Worm (Caenorhabditis elegans) whole organism, L4 larva: ENCODE measurements around the gene fip-4.

ENCODE experiments used
- F37D6.2 ChIP-seq: sonication (generic microtip); optimal IDR thresholded peaks from 2 replicates; lab custom pipeline; 2016; ENCODE audit warnings: mild to moderate bottlenecking, missing genetic modification characterization, missing compliant biosample characterization
- F44E2.7 ChIP-seq: fragments of 200-800 bp; sonication (Bioruptor generic); IDR thresholded peaks from 2 replicates; pipeline ENCODE4 v2.1.2; 2022; ENCODE audit warnings: missing genetic modification characterization, missing compliant biosample characterization
- Y75B8A.6 ChIP-seq: fragments of 200-800 bp; sonication (Bioruptor generic); IDR thresholded peaks from 2 replicates; pipeline ENCODE4 v1.3.6; 2022; ENCODE audit warnings: missing genetic modification reagents, missing genetic modification characterization, missing compliant biosample characterization
- aha-1 ChIP-seq: fragments of 150-350 bp; peaks from one replicate; lab custom pipeline; 2014; ENCODE audit warnings: missing biosample characterization, missing genetic modification characterization
- aly-2 ChIP-seq: sonication (generic microtip); optimal IDR thresholded peaks from 2 replicates; lab custom pipeline; 2018; ENCODE audit warnings: missing biosample characterization, missing genetic modification characterization
- arid-1 ChIP-seq: fragments of 200-800 bp; sonication (Bioruptor generic); conservative IDR thresholded peaks from 2 replicates; pipeline ENCODE4 v1.3.6; 2022; ENCODE audit warnings: missing genetic modification reagents, missing genetic modification characterization, missing compliant biosample characterization
- ceh-20 ChIP-seq: fragments of 200-800 bp; sonication (Bioruptor generic); IDR thresholded peaks from 2 replicates; pipeline ENCODE4 v1.3.6; 2022; ENCODE audit warnings: missing genetic modification reagents, missing genetic modification characterization, missing compliant biosample characterization
- daf-19 ChIP-seq: fragments of 200-800 bp; sonication (Bioruptor generic); conservative IDR thresholded peaks from 2 replicates; pipeline ENCODE4 v1.3.6; 2022; ENCODE audit warnings: missing genetic modification characterization, missing compliant biosample characterization
- dpl-1 ChIP-seq: fragments of 150-350 bp; optimal IDR thresholded peaks from 2 replicates; lab custom pipeline; 2014; ENCODE audit warnings: missing biosample characterization, missing genetic modification reagents, missing genetic modification characterization
- fkh-10 ChIP-seq: fragments of 150-350 bp; optimal IDR thresholded peaks from 2 replicates; lab custom pipeline; 2014; ENCODE audit warnings: missing biosample characterization, missing genetic modification reagents, missing genetic modification characterization
- hlh-11 ChIP-seq: fragments of 200-800 bp; sonication (Bioruptor generic); optimal IDR thresholded peaks from 2 replicates; lab custom pipeline; 2018; ENCODE audit warnings: mild to moderate bottlenecking, missing genetic modification characterization, missing compliant biosample characterization
- hlh-30 ChIP-seq: sonication (generic microtip); optimal IDR thresholded peaks from 2 replicates; lab custom pipeline; 2017; ENCODE audit warnings: antibody characterized with exemption, mild to moderate bottlenecking, missing genetic modification characterization, missing compliant biosample characterization; ENCODE audit not compliant: insufficient read depth
- lin-15B ChIP-seq: fragments of 150-350 bp; sonication (generic microtip); optimal IDR thresholded peaks from 3 replicates; lab custom pipeline; 2014; ENCODE audit warnings: missing biosample characterization, missing genetic modification characterization
- lin-29 ChIP-seq: fragments of 200-800 bp; sonication (Bioruptor generic); IDR thresholded peaks from 2 replicates; pipeline ENCODE4 v1.3.6; 2022; ENCODE audit warnings: missing genetic modification reagents, missing genetic modification characterization, missing compliant biosample characterization
- lin-38 ChIP-seq: fragments of 200-800 bp; sonication (Bioruptor generic); IDR thresholded peaks from 2 replicates; pipeline ENCODE4 v1.3.6; 2022; ENCODE audit warnings: missing genetic modification reagents, missing genetic modification characterization, missing compliant biosample characterization
- madf-9 ChIP-seq: fragments of 200-800 bp; sonication (Bioruptor generic); conservative IDR thresholded peaks from 2 replicates; pipeline ENCODE4 v1.3.6; 2022; ENCODE audit warnings: missing genetic modification reagents, missing genetic modification characterization, missing compliant biosample characterization
- mep-1 ChIP-seq: fragments of 150-350 bp; sonication (generic microtip); optimal IDR thresholded peaks from 3 replicates; lab custom pipeline; 2014; ENCODE audit warnings: missing biosample characterization, missing genetic modification characterization
- mxl-3 ChIP-seq: fragments of 200-800 bp; sonication (Bioruptor generic); optimal IDR thresholded peaks from 2 replicates; lab custom pipeline; 2018; ENCODE audit warnings: mild to moderate bottlenecking, missing genetic modification characterization, missing compliant biosample characterization
- nhr-10 ChIP-seq: fragments of 150-350 bp; optimal IDR thresholded peaks from 2 replicates; lab custom pipeline; 2014; ENCODE audit warnings: missing biosample characterization, missing genetic modification characterization
- nhr-28 ChIP-seq: fragments of 150-350 bp; optimal IDR thresholded peaks from 2 replicates; lab custom pipeline; 2014; ENCODE audit warnings: missing biosample characterization, missing genetic modification characterization
- nhr-76 ChIP-seq: fragments of 150-350 bp; optimal IDR thresholded peaks from 2 replicates; lab custom pipeline; 2014; ENCODE audit warnings: missing biosample characterization, missing genetic modification characterization
- pha-4 ChIP-seq, 2 experiments: fragments of 150-350 bp in 1 of 2; fragments of 200-800 bp in 1 of 2; sonication (Bioruptor generic) in 1 of 2; IDR thresholded peaks in 1 of 2; optimal IDR thresholded peaks in 1 of 2; 2 replicates each; pipeline versions ENCODE4 v1.3.6 to Lab custom; 2014 to 2022; ENCODE audit warnings: missing genetic modification characterization in 2 of 2, missing genetic modification reagents in 2 of 2, missing biosample characterization in 1 of 2, missing compliant biosample characterization in 1 of 2
- php-3 ChIP-seq: fragments of 200-800 bp; sonication (Bioruptor generic); IDR thresholded peaks from 2 replicates; pipeline ENCODE4 v1.3.6; 2022; ENCODE audit warnings: missing genetic modification reagents, missing genetic modification characterization, missing compliant biosample characterization
- rbr-2 ChIP-seq: sonication (generic microtip); optimal IDR thresholded peaks from 2 replicates; lab custom pipeline; 2016; ENCODE audit warnings: missing genotype, missing genetic modification characterization, missing compliant biosample characterization
- saeg-2 ChIP-seq: fragments of 200-800 bp; sonication (Bioruptor generic); IDR thresholded peaks from 2 replicates; pipeline ENCODE4 v1.3.6; 2022; ENCODE audit warnings: missing genetic modification reagents, missing genetic modification characterization, missing compliant biosample characterization
- tra-1 ChIP-seq: fragments of 200-800 bp; sonication (Bioruptor generic); IDR thresholded peaks from 2 replicates; pipeline ENCODE4 v1.3.6; 2022; ENCODE audit warnings: missing genetic modification reagents, missing genetic modification characterization, missing compliant biosample characterization
- unc-62 ChIP-seq, 3 experiments: fragments of 150-350 bp in 1 of 3; sonication (generic microtip); optimal IDR thresholded peaks in 2 of 3; peaks in 1 of 3; 1 replicate in 1 of 3; 2 replicates in 2 of 3; lab custom pipeline; 2014 to 2017; ENCODE audit warnings: missing biosample characterization in 3 of 3, missing genetic modification characterization in 3 of 3, missing genetic modification reagents in 3 of 3, missing genotype in 1 of 3
- zfp-2 ChIP-seq: sonication (generic microtip); optimal IDR thresholded peaks from 2 replicates; lab custom pipeline; 2016; ENCODE audit warnings: mild to moderate bottlenecking, missing genetic modification characterization, missing compliant biosample characterization
- zfp-3 ChIP-seq: fragments of 200-800 bp; sonication (Bioruptor generic); conservative IDR thresholded peaks from 2 replicates; pipeline ENCODE4 v1.3.6; 2022; ENCODE audit warnings: missing genetic modification reagents, missing genetic modification characterization, missing compliant biosample characterization

The fip-4 gene

DNA sequence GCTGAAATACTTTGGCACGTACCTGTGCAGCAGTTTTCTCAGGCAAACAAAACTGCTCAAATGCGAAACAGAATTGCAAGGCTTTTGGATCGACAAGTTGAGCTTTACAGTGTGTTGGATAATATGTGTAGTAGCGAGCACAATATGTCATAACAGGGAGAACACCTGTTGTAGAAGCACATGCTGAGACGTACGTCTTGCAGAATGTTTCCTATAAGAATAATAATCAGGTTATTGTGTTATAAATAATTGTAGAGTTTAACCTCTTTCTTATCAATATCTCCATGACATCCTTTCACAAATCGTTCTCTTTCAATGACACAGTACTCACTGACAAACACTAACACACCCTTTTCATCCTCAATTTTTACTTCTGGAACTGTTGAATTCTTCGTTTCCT is 16.5 kb upstream of the fip-4 start:
- peak in 1 of 2 experiments; percentile 93 for TF ChIP-seq unc-62 (GFP tag; optimal IDR thresholded peaks at IDR 0.05 in 1 of 2; lab: Kevin White, UChicago)
- TF ChIP-seq unc-62 (tag; optimal IDR thresholded peaks at IDR 0.05; lab: Kevin White, UChicago) = no peak
- TF ChIP-seq fkh-10 (GFP tag; lab: Kevin White, UChicago) = no peak
- no peak for TF ChIP-seq nhr-76
- TF ChIP-seq zfp-3 = no peak
- TF ChIP-seq nhr-28 = no peak
- no peak for TF ChIP-seq rbr-2 (tag; lab: Kevin White, UChicago)
- no peak for TF ChIP-seq pha-4 (GFP tag; IDR thresholded peaks at IDR 0.05; lab: Robert Waterston, UW)
- no peak for TF ChIP-seq pha-4 (tag; optimal IDR thresholded peaks at IDR 0.05; lab: Kevin White, UChicago)

DNA sequence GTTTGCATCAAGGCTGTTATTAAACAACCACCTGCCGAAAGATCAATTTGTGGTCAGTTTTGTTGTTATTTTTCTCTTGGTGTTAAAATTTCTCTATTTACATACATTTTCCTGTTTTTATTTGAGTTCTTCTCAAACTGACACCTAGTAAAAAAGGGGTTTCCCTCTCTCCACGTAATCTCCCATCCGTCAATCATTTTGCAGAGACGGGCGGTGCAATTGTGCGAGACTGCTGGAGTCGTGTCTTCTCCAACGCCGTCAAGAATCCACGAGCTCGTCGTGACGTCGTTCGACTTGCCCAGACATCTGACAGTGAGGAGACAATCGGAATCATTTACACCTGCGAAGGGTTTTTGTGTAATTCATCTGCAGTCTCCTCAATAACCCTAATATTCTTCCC is 15.3 kb upstream of the fip-4 start:
- no peak for TF ChIP-seq zfp-2 (tag; lab: Kevin White, UChicago)
- TF ChIP-seq F37D6.2 (tag; lab: Kevin White, UChicago) = no peak
- TF ChIP-seq arid-1 (GFP tag; lab: Robert Waterston, UW) = no peak
- no peak for TF ChIP-seq F44E2.7 (GFP tag; lab: Robert Waterston, UW)
- no peak for TF ChIP-seq dpl-1 (GFP tag; lab: Kevin White, UChicago)
- no peak for TF ChIP-seq mep-1 (tag; lab: Kevin White, UChicago)
- no peak for TF ChIP-seq Y75B8A.6
- TF ChIP-seq unc-62 (GFP tag; optimal IDR thresholded peaks at IDR 0.05 in 1 of 2; lab: Kevin White, UChicago) = peak in 1 of 2 experiments; percentile 50
- no peak for TF ChIP-seq unc-62 (tag; optimal IDR thresholded peaks at IDR 0.05; lab: Kevin White, UChicago)
- no peak for TF ChIP-seq lin-15B (tag; lab: Kevin White, UChicago)
- TF ChIP-seq ceh-20 (GFP tag; lab: Robert Waterston, UW) = peak; percentile 61; the same call in 1 of the 2 replicates

DNA sequence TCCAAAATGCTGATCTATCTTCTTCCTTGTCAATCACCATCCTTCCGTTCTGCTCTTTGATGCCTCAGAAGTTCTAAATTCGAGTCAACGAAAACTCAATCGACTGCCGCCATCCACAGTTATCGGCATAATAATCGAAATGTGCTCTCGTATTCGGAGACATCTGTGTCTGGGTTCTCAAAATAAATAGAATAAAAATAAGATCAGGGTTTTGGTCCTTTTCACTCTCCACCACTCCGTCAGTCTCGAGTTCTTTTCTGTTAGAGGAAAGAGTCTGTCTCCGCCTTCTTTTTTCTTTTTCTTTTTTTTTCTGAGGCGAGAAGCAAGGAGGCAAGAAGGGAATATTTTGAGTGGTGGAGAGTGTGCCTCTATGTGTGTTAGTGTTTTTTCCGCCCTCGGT is 12.7 kb upstream of the fip-4 start, which contains the start of gene F41E6.17:
Gene F41E6.17, plus strand, starts transcription at position 348 of the 400 bp plus-strand sequence.
- no peak for TF ChIP-seq daf-19 (GFP tag; lab: Robert Waterston, UW)
- TF ChIP-seq hlh-30 (tag; lab: Kevin White, UChicago) = peak; percentile 15

DNA sequence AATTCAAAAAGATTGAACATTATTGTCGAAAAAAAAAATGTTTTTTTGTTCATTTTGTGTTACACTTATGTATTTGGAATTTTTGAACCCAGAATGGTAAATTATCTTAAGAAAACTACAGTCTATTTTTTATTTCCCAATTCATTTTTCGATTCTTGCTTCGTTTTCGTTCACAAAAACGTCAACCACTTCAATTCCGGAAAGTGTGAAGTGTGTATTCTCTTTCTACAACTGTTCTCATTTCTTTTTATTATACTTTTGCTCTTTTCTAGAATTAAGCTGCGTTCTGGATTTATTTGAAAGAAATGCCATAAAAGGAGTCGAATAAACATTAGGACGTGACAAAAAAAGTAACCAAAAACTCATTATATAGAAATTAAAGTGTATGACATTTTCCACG is 11.2 kb upstream of the fip-4 start, which contains the start of gene F41E6.1:
Gene F41E6.1, plus strand, starts transcription at position 301 of the 400 bp plus-strand sequence.
- TF ChIP-seq madf-9 (GFP tag; lab: Robert Waterston, UW) (no peak), mxl-3 (GFP tag; lab: Kevin White, UChicago) (no peak), lin-29 (GFP tag; lab: Robert Waterston, UW) (no peak), nhr-10 (tag; lab: Kevin White, UChicago) (no peak), pha-4 (GFP tag; IDR thresholded peaks at IDR 0.05; lab: Robert Waterston, UW) (no peak), pha-4 (tag; optimal IDR thresholded peaks at IDR 0.05; lab: Kevin White, UChicago) (no peak), tra-1 (GFP tag; lab: Robert Waterston, UW) (no peak), hlh-11 (tag; lab: Kevin White, UChicago) (no peak), php-3 (GFP tag; lab: Robert Waterston, UW) (no peak), aly-2 (tag; lab: Kevin White, UChicago) (no peak)

DNA sequence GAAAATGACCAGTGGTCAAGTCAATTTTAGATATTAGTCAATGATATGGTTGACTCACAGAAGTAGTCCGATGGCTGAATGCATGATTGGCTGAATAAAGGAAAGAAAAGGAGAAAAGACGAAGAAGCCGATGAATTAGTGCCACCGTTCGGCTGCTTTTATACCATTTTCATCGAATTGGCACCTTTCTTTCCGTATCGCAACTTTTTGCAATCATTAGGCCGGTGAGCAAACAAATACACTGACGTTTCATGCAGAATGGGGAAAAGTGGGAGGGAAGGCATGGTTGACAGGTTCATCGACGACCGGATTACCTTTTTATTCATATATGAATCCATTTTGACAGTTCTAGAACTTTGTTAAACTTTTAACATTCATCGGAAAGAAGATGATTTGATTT is 10.1 kb upstream of the fip-4 start, which contains the start of gene idpc-2:
Gene idpc-2, minus strand, starts transcription at position 101 of the 400 bp plus-strand sequence.
- no peak for TF ChIP-seq php-3 (GFP tag; lab: Robert Waterston, UW)

DNA sequence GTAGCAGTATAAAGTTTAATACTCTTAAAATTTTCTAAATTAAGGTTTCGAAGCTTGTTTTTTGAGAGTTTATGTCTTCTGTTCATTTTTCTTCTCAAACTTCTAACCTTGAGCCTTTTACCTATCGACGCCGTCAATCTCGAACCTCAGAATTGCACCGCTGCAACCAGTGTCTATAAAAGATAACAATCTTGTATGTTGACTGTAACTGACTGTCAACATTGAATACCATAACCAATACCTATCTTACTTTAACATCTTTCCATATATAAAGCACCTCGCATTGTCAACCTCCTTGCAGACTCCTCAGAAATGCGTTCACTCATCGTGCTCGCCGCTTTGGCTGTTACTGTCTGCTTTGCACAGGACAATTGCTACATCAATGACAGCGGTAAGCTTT is 7.7 kb upstream of the fip-4 start, which contains the start of gene grd-5:
Gene grd-5, plus strand, starts transcription at position 295 of the 400 bp plus-strand sequence.
- TF ChIP-seq aha-1 (tag; lab: Kevin White, UChicago) (peak; percentile 79), lin-38 (GFP tag; lab: Robert Waterston, UW) (no peak), pha-4 (GFP tag; IDR thresholded peaks at IDR 0.05; lab: Robert Waterston, UW) (no peak), pha-4 (tag; optimal IDR thresholded peaks at IDR 0.05; lab: Kevin White, UChicago) (no peak), saeg-2 (GFP tag; lab: Robert Waterston, UW) (no peak)
